Fruit fly (Drosophila melanogaster): Measurements from ENCODE around the gene Phae1.

Gene Phae1

DNA sequence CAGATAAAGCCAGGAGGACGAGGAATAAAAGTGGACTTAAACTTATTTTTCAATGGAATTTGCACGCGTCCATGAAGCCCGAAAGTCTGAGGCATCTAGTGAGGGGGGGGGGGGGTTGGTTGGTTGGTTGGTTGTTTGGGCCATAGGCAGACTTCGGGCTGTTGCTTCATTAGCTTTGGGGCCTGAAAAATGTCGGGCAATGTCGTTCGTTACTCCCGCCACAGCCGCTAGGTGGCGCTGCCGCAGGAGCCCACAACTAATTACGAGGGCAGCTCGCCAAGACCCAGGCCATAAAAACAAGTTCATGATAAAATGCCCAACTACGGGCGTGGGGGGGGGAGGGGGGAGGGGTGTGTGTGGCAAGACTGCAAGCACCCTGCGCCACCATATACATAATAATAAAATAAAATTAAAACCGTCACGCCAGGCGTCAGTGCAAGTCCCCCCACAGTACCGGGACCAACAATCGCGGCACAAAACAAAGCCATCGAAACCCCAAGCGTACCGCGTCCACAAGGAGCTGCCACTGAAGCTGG, 31.0 kb upstream of the Phae1 start:
- TF ChIP-seq kay (GFP tag; ENCODE audit: borderline replicate concordance) (no peak), CG7045 (GFP tag; optimal IDR thresholded peaks at IDR 0.05) (no peak), Crg-1 (GFP tag; optimal IDR thresholded peaks at IDR 0.05) (no peak), toe (GFP tag; optimal IDR thresholded peaks at IDR 0.05) (no peak), CG12768 (GFP tag; optimal IDR thresholded peaks at IDR 0.05) (no peak), Clk (GFP tag; optimal IDR thresholded peaks at IDR 0.05) (no peak), cic (GFP tag; optimal IDR thresholded peaks at IDR 0.05) (no peak), CG11617 (GFP tag; optimal IDR thresholded peaks at IDR 0.05) (no peak), CG14711 (tag; optimal IDR thresholded peaks at IDR 0.05) (no peak), ovo (GFP tag; optimal IDR thresholded peaks at IDR 0.05) (no peak), pad (GFP tag; optimal IDR thresholded peaks at IDR 0.05) (no peak)

DNA sequence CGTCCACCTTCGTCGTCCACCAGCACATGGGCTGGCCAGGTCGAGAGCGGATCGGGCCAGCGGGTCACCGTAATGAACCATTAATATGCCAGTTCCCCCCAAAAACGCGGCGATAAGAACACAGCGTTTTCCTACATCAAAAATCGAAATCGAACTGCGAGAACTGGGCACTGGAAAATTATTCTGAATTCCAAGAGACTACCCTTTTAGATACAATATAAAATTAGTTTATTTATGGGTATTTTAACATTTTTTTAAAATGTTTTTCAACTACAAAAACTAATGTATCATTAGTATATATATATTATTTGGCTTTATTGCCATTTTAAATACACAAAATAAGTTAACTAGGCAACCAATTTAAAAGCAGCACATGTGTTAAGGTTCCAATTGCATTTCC, 30.5 kb upstream of the Phae1 start:
- no peak for TF ChIP-seq CG12768 (GFP tag; optimal IDR thresholded peaks at IDR 0.05)
- TF ChIP-seq CG33017 (tag; optimal IDR thresholded peaks at IDR 0.05) = no peak

DNA sequence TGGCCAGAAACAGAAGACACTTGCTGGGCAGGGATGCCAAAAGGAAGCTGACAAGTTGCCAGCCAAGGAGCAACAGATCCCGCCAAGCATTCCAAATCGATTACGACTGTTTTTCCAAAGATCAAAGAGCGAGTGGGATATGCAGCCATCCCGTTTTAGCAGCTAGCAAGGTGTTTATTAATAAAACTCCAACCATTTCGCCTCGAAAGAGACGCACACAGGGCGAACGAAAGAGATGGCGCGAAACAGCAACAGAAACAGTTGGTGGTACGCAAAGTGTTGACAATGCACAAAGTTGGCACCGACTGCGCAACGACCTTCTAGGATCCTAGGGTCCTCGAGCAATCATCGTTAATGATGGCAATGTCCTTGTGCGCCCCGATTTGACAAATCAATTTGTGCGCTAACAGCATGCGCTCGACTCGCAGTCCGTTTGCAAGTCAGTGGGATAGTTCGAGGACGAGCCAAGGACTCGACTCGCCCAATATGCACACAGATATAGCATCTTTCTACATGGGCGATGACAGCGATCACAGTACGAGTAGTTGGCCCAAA, 29.3 kb upstream of the Phae1 start:
- TF ChIP-seq CG11617 (GFP tag; optimal IDR thresholded peaks at IDR 0.05) = no peak
- no peak for TF ChIP-seq bab1 (GFP tag; optimal IDR thresholded peaks at IDR 0.05)
- TF ChIP-seq CG7045 (GFP tag; optimal IDR thresholded peaks at IDR 0.05) = no peak
- TF ChIP-seq cnc (optimal IDR thresholded peaks at IDR 0.05) = no peak
- TF ChIP-seq tj (GFP tag; optimal IDR thresholded peaks at IDR 0.05) = no peak
- no peak for TF ChIP-seq toe (GFP tag; optimal IDR thresholded peaks at IDR 0.05)
- TF ChIP-seq cic (GFP tag; optimal IDR thresholded peaks at IDR 0.05) = no peak
- no peak for TF ChIP-seq Mnt (GFP tag; optimal IDR thresholded peaks at IDR 0.05)
- no peak for TF ChIP-seq CG33017 (tag; optimal IDR thresholded peaks at IDR 0.05)
- TF ChIP-seq CG14711 (tag; optimal IDR thresholded peaks at IDR 0.05) = no peak
- no peak for TF ChIP-seq pad (GFP tag; optimal IDR thresholded peaks at IDR 0.05)
- TF ChIP-seq ovo (GFP tag; optimal IDR thresholded peaks at IDR 0.05) = no peak
- no peak for TF ChIP-seq CG7101 (tag; optimal IDR thresholded peaks at IDR 0.05)
- no peak for TF ChIP-seq CG5204 (GFP tag; optimal IDR thresholded peaks at IDR 0.05)
- TF ChIP-seq CG12768 (GFP tag; optimal IDR thresholded peaks at IDR 0.05) = no peak
- no peak for TF ChIP-seq Clk (GFP tag; optimal IDR thresholded peaks at IDR 0.05)
- TF ChIP-seq kay (GFP tag; ENCODE audit: borderline replicate concordance) = no peak
- TF ChIP-seq Crg-1 (GFP tag; optimal IDR thresholded peaks at IDR 0.05) = no peak
- no peak for TF ChIP-seq CG1620 (GFP tag; optimal IDR thresholded peaks at IDR 0.05)

DNA sequence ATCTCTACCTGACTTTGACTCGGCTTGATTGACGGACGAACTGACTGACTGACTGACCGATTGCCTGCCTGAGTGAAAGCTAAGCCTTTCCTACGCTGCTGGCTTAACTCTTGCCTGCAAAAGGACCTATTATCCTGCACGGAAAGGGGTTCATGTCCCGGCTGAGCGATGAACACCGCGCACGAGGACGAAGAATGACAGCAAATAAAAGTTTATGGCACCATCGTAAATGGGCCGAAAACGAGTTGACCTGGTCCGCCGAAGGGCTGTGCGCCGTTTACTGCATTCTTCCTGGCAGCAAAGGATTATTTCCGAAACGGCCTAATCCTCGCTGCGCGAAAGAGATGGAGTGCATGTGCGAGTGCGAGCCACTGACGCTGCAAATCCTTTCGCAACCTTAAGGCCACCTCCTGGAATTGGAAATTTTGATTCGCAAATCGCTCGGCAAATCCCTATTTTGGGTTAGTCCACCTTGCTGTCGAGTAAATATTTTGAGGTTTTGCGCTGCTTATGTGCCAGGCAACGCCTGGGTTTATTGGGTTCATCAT, 28.0 kb upstream of the Phae1 start:
- TF ChIP-seq bab1 (GFP tag; optimal IDR thresholded peaks at IDR 0.05) (no peak), cnc (optimal IDR thresholded peaks at IDR 0.05) (no peak), toe (GFP tag; optimal IDR thresholded peaks at IDR 0.05) (no peak), CG12768 (GFP tag; optimal IDR thresholded peaks at IDR 0.05) (no peak), CG11617 (GFP tag; optimal IDR thresholded peaks at IDR 0.05) (no peak), Mnt (GFP tag; optimal IDR thresholded peaks at IDR 0.05) (no peak), pad (GFP tag; optimal IDR thresholded peaks at IDR 0.05) (no peak), kay (GFP tag; ENCODE audit: borderline replicate concordance) (no peak), CG33017 (tag; optimal IDR thresholded peaks at IDR 0.05) (no peak), CG7045 (GFP tag; optimal IDR thresholded peaks at IDR 0.05) (no peak), tj (GFP tag; optimal IDR thresholded peaks at IDR 0.05) (no peak), CG14711 (tag; optimal IDR thresholded peaks at IDR 0.05) (no peak), CG5204 (GFP tag; optimal IDR thresholded peaks at IDR 0.05) (no peak), Clk (GFP tag; optimal IDR thresholded peaks at IDR 0.05) (no peak), cic (GFP tag; optimal IDR thresholded peaks at IDR 0.05) (no peak), CG7101 (tag; optimal IDR thresholded peaks at IDR 0.05) (no peak), ovo (GFP tag; optimal IDR thresholded peaks at IDR 0.05) (no peak), Crg-1 (GFP tag; optimal IDR thresholded peaks at IDR 0.05) (no peak), Hr96 (GFP tag; optimal IDR thresholded peaks at IDR 0.05) (no peak), CG1620 (GFP tag; optimal IDR thresholded peaks at IDR 0.05) (no peak)

DNA sequence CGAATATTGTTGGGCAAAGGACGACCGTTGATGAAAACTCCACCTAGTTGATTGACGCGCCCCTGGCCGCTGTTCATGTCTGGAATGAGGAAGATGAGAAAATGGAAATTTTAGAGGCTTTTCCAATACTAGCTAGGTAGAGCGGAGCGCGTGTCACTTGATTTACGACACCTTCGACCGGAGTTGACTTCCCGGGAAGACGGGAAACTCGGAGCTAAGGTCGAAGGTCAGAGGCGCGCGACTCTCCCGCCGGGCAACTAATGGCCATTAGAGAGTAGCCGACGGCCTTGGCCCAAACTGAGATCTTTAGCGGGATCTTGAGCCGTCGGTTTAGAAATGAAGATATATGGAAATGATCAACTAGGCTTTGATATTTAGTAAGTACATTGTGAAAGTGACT, 24.2 kb upstream of the Phae1 start:
- TF ChIP-seq cnc (optimal IDR thresholded peaks at IDR 0.05) (no peak), tj (GFP tag; optimal IDR thresholded peaks at IDR 0.05) (no peak), Crg-1 (GFP tag; optimal IDR thresholded peaks at IDR 0.05) (no peak)

DNA sequence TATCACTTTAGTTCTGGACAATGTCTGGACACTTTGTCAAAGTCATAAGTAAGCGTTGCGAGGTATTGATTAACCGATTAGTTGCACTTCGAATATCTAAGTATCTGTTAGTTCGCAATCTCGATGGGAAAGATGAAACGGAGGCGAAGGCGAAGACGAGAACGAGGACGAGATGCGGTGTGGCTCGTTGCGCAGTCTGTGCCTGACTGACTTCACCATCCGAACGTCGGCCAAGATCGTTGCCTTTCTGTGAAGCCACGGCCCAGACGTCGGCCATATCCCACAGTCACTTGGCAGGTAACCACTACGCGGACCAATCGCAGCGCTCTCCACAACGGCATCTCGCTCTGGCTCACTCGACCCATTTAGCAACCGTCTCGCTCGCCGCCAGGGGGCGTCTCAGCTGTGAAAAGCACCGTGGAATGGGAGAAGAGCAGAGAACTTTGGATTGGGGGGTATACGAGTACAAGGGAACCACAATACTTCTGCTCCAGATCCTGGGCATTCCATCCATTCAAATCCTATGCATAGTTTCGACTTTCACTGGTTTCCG, 23.5 kb upstream of the Phae1 start, which contains the start of gene prd:
TSS of gene prd (minus strand) at position 209 of the 553 bp plus-strand sequence.
- no peak for TF ChIP-seq toe (GFP tag; optimal IDR thresholded peaks at IDR 0.05)

DNA sequence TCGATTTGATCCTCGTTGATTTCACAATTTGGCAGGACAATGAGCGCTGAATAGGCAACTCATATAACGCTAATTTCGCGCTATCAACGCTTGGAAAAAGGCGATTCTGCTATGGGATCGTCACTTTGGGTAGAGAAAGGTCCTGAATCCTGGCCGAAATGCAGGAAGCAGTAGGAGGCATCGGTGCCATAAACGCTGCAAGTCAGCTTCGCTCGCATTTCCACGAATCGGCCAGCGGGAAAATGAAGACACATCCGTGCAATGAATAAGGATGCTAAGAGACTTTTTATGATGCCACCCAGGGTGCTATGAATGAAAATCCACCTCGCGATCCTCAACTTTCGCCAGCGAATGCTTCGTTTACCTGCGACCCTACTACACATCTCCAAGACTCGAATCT, 21.8 kb upstream of the Phae1 start:
- TF ChIP-seq tj (GFP tag; optimal IDR thresholded peaks at IDR 0.05) (no peak), ovo (GFP tag; optimal IDR thresholded peaks at IDR 0.05) (no peak), CG12768 (GFP tag; optimal IDR thresholded peaks at IDR 0.05) (no peak), cic (GFP tag; optimal IDR thresholded peaks at IDR 0.05) (no peak), cnc (optimal IDR thresholded peaks at IDR 0.05) (no peak), CG14711 (tag; optimal IDR thresholded peaks at IDR 0.05) (no peak), CG33017 (tag; optimal IDR thresholded peaks at IDR 0.05) (no peak), Crg-1 (GFP tag; optimal IDR thresholded peaks at IDR 0.05) (no peak), toe (GFP tag; optimal IDR thresholded peaks at IDR 0.05) (no peak), bab1 (GFP tag; optimal IDR thresholded peaks at IDR 0.05) (no peak), CG1620 (GFP tag; optimal IDR thresholded peaks at IDR 0.05) (no peak), kay (GFP tag; ENCODE audit: borderline replicate concordance) (no peak)
